Fruit fly (Drosophila melanogaster): Measurements from ENCODE around the gene dbr.

The dbr gene

DNA sequence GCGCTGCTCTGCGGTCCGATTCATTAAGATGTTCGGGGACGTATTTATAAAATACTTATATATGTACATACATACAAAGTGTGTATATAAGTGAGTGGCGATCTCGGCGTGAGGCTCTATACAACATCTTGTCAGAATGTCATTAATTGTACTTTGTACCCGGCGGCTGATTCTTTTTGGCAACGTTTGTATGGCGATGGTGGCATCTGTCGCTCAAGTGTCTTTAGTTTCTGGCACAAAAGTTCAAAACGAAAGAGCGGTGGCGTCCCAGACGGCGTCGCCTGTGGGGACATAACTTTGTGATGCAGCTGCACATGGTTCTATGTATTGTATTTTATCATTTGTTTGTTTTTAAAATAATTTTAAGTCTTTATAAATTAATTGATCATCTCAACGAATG lies 26.7 kb downstream of the dbr start:
- TF ChIP-seq sage (GFP tag; optimal IDR thresholded peaks at IDR 0.05): no peak
- no peak for TF ChIP-seq fru (GFP tag; optimal IDR thresholded peaks at IDR 0.05)
- peak; percentile 20 for TF ChIP-seq Rel (GFP tag; optimal IDR thresholded peaks at IDR 0.05)
- no peak for TF ChIP-seq Rel (tag; optimal IDR thresholded peaks at IDR 0.05)

- TF ChIP-seq sage (GFP tag; optimal IDR thresholded peaks at IDR 0.05) (no peak), Rel (GFP tag; optimal IDR thresholded peaks at IDR 0.05) (no peak), Rel (tag; optimal IDR thresholded peaks at IDR 0.05) (no peak), br (GFP tag; optimal IDR thresholded peaks at IDR 0.05) (no peak), dl (GFP tag; optimal IDR thresholded peaks at IDR 0.05; ENCODE audit: insufficient read depth in 1 of 2, partially characterized antibody in 2 of 2) (no peak), pan (optimal IDR thresholded peaks at IDR 0.05) (no peak), Hnf4 (GFP tag; optimal IDR thresholded peaks at IDR 0.05) (no peak), tai (GFP tag; optimal IDR thresholded peaks at IDR 0.05) (no peak), lola (GFP tag; optimal IDR thresholded peaks at IDR 0.05) (no peak), foxo (GFP tag; optimal IDR thresholded peaks at IDR 0.05) (no peak), Myc (optimal IDR thresholded peaks at IDR 0.05) (no peak), Dif (GFP tag; optimal IDR thresholded peaks at IDR 0.05; ENCODE audit: partially characterized antibody) (no peak), dsf (GFP tag; optimal IDR thresholded peaks at IDR 0.05; ENCODE audit: borderline replicate concordance) (no peak), Jra (GFP tag; optimal IDR thresholded peaks at IDR 0.05) (no peak), CG9705 (GFP tag; optimal IDR thresholded peaks at IDR 0.05) (no peak), fru (GFP tag; optimal IDR thresholded peaks at IDR 0.05) (no peak)
Measured at dm6 chr2L:94096-94495, 27.8 kb downstream of the dbr start.

DNA sequence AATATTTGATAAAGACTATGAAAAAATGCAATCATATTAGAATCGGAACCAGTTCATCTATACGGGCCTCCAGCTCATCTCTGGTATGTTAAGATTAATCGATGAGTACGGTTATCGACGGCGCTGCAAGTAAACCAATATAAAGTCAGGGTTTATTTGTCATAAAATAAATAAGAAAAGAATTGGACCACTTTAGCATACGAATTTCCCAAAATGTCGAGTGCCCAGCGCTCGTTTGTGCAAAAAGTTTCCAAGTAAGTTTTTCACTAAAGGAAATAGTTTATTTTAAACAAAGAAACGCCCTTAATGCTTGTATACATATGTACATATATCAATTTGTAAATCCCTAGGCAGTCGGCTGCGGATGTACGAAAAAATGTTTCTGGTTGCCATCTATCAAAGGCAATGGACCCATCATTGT lies 28.4 kb downstream of the dbr start, which contains the start of gene Zir:
Zir (plus strand) TSS at position 101 of the 421 bp plus-strand sequence.
- TF ChIP-seq dmrt93B (GFP tag; optimal IDR thresholded peaks at IDR 0.05): no peak
- TF ChIP-seq Hr83 (GFP tag; optimal IDR thresholded peaks at IDR 0.05; ENCODE audit: poor library complexity, severe bottlenecking): peak; percentile 21
- no peak for TF ChIP-seq Rel (GFP tag; optimal IDR thresholded peaks at IDR 0.05)
- TF ChIP-seq Rel (tag; optimal IDR thresholded peaks at IDR 0.05): peak; percentile 73
- TF ChIP-seq dl (GFP tag; optimal IDR thresholded peaks at IDR 0.05; ENCODE audit: insufficient read depth in 1 of 2, partially characterized antibody in 2 of 2): no peak
- TF ChIP-seq woc (GFP tag; optimal IDR thresholded peaks at IDR 0.05): peak; percentile 73
- TF ChIP-seq psq (GFP tag; optimal IDR thresholded peaks at IDR 0.05): no peak
- TF ChIP-seq brk (GFP tag; optimal IDR thresholded peaks at IDR 0.05): peak; percentile 13
- no peak for TF ChIP-seq HLH106 (tag; optimal IDR thresholded peaks at IDR 0.05)
- TF ChIP-seq Vsx2 (GFP tag; optimal IDR thresholded peaks at IDR 0.05; ENCODE audit: partially characterized antibody): no peak
- no peak for TF ChIP-seq rgr (GFP tag; optimal IDR thresholded peaks at IDR 0.05)
- no peak for TF ChIP-seq dsf (GFP tag; optimal IDR thresholded peaks at IDR 0.05; ENCODE audit: borderline replicate concordance)
- no peak for TF ChIP-seq Sp1 (GFP tag; optimal IDR thresholded peaks at IDR 0.05)
- TF ChIP-seq CG32264 (GFP tag; optimal IDR thresholded peaks at IDR 0.05): peak; percentile 26
- no peak for TF ChIP-seq Mio (GFP tag; optimal IDR thresholded peaks at IDR 0.05)
- TF ChIP-seq lola (GFP tag; optimal IDR thresholded peaks at IDR 0.05): no peak

dm6 chr2L:102161-102761 lies 36.0 kb downstream of the dbr start, which contains the start of gene Creld:
Gene Creld (plus strand): TSS chr2L:102380.
- TF ChIP-seq sv (GFP tag; optimal IDR thresholded peaks at IDR 0.05) (no peak), Vsx2 (GFP tag; optimal IDR thresholded peaks at IDR 0.05; ENCODE audit: partially characterized antibody) (no peak), sage (GFP tag; optimal IDR thresholded peaks at IDR 0.05) (peak; percentile 23), Jra (GFP tag; optimal IDR thresholded peaks at IDR 0.05) (no peak), Hr83 (GFP tag; optimal IDR thresholded peaks at IDR 0.05; ENCODE audit: poor library complexity, severe bottlenecking) (peak; percentile 72), br (GFP tag; optimal IDR thresholded peaks at IDR 0.05) (no peak), CG32264 (GFP tag; optimal IDR thresholded peaks at IDR 0.05) (no peak), tai (GFP tag; optimal IDR thresholded peaks at IDR 0.05) (no peak), psq (GFP tag; optimal IDR thresholded peaks at IDR 0.05) (no peak), Myc (optimal IDR thresholded peaks at IDR 0.05) (peak; percentile 49), Hnf4 (GFP tag; optimal IDR thresholded peaks at IDR 0.05) (peak; percentile 67)

DNA sequence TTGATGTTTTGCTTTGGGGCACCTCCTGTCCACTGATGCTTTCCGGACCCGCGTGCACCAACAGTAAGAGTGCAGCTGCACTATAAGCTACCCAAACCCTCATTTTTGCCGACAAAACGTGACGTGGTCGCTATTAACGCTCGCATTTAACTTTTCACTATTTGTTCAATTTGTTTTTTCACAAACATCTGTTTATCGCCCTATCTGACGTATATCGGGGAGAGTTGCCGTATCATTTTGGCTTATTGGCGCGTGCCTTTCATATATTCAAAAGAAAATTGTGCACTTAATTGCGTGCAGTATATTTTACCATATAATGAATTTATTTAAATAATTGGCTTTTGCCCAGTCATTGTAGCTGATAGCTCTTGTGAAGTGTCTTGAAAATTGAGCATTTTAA lies 40.3 kb downstream of the dbr start, which contains the start of the genes Nhe1 and Sam-S:
Nhe1 (minus strand) TSS at position 193 of the 400 bp plus-strand sequence.
Sam-S (plus strand) TSS at position 364 of the 400 bp plus-strand sequence.
- no peak for TF ChIP-seq CG32264 (GFP tag; optimal IDR thresholded peaks at IDR 0.05)
- no peak for TF ChIP-seq CrebA (GFP tag; optimal IDR thresholded peaks at IDR 0.05; ENCODE audit: borderline replicate concordance)
- TF ChIP-seq Vsx2 (GFP tag; optimal IDR thresholded peaks at IDR 0.05; ENCODE audit: partially characterized antibody): no peak
- TF ChIP-seq GATAd (GFP tag; optimal IDR thresholded peaks at IDR 0.05): no peak

All from whole organism, wandering third instar larva.